Worm (Caenorhabditis elegans) whole organism, dauer: Measurements from ENCODE around the gene C18H7.1.

Experiments
- unc-62 ChIP-seq: sonication (generic microtip); optimal IDR thresholded peaks from 2 replicates; lab custom pipeline; 2017; ENCODE audit warnings: missing biosample characterization, missing genetic modification reagents, missing genetic modification characterization

The C18H7.1 gene

DNA sequence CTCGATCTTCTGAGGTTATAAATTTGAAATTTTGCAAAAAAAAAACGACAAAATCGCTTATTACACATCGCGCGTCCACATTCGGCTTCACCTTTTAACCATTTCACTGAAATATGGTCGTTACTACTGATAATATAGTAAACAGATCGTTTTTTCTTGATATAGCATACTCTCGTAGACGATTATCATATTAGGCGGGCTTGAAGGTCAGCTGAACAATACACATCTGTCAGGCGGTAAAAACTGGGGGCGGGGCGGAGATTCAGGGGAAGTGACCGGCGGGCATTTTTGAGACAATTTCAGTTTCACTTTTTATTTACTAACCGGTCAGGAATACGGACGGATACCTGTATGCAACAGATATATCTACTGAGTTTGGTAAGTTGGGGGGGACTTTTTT lies at the start of gene C18H7.1:
TSS of gene C18H7.1 (plus strand) at position 301 of the 400 bp plus-strand sequence.
- no peak for TF ChIP-seq unc-62 (GFP tag; lab: Kevin White, UChicago)

ce11 chrIV:570799-571300 lies 44.5 kb upstream of the C18H7.1 start, which contains the start of gene F56A11.5:
F56A11.5 (minus strand) TSS chrIV:570849.
- TF ChIP-seq unc-62 (GFP tag; lab: Kevin White, UChicago) = no peak

- no peak for TF ChIP-seq unc-62 (GFP tag; lab: Kevin White, UChicago)
Observed at ce11 chrIV:572487-572886, 42.9 kb upstream of the C18H7.1 start, which contains the start of gene gex-2. gex-2 (plus strand) TSS chrIV:572769.

DNA sequence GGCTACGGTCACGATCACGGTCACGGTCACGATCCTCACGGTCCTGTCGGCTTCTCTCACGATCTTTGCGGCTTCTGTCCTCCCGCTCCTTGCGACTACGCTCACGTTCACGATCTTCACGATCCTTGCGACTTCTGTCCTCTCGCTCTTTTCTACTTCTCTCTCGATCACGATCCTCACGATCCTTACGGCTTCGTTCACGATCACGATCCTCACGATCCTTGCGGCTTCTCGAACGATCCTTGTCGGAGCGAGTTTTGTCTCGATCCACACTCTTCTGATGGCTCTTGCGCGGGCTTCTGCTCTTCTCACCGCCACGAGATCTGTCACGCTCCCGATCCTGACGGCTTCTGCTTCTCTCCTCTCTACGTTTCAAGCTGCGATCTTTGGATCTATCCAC lies 34.8 kb upstream of the C18H7.1 start:
- TF ChIP-seq unc-62 (GFP tag; lab: Kevin White, UChicago) = no peak

- no peak for TF ChIP-seq unc-62 (GFP tag; lab: Kevin White, UChicago)
Observed at ce11 chrIV:582130-582529, 33.2 kb upstream of the C18H7.1 start, which contains the start of gene F56A11.6. F56A11.6 (minus strand) TSS chrIV:582230.

ce11 chrIV:584039-584438 lies 31.3 kb upstream of the C18H7.1 start:
- TF ChIP-seq unc-62 (GFP tag; lab: Kevin White, UChicago) = no peak

ce11 chrIV:587729-588128 lies 27.6 kb upstream of the C18H7.1 start, which contains the start of gene C18H7.12:
C18H7.12 (minus strand) TSS chrIV:587829.
- TF ChIP-seq unc-62 (GFP tag; lab: Kevin White, UChicago) = no peak

DNA sequence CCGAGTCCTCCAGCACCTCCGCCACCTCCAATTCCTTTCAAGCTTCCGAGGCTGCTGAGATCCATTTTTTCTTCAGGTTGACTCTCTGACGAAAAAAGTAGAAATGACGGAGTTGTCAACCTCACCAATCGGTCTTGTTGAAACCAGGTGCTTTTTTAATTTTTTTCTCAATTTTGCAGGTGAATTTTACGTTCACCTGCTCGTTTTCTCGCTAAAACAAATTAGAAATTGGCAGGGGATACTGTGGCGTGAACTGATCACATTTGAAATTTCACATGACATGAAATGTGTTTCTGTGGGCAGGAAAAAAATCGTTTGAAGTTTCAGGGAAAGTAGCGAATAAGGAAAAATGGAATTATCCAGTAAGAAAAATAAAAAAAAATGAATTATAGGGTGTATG lies 23.0 kb upstream of the C18H7.1 start, which contains the start of gene C18H7.6:
TSS of gene C18H7.6 (minus strand) at position 104 of the 400 bp plus-strand sequence.
- no peak for TF ChIP-seq unc-62 (GFP tag; lab: Kevin White, UChicago)

- TF ChIP-seq unc-62 (GFP tag; lab: Kevin White, UChicago) = no peak
Observed at ce11 chrIV:593029-593428, 22.3 kb upstream of the C18H7.1 start, which contains the start of gene C18H7.4. C18H7.4 (plus strand) TSS chrIV:593329.

DNA sequence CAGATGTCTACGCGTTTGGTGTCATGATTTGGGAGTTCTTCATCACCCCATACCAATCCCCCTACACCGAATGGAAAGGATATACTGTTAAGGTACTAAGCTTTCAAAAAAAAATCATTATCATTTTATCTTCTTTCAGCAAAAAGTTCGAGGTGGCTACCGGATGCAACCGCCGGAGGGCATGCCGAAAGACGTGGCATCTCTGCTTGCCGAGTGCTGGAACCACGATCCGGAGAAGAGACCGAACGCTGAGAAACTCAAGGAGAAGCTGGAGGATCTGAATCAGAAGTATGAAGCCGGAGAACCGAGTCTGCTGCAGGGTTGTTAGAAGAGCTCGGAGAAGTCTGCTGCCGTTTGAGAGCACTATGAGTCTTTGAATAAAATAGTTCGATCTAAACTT lies 20.5 kb upstream of the C18H7.1 start:
- no peak for TF ChIP-seq unc-62 (GFP tag; lab: Kevin White, UChicago)

DNA sequence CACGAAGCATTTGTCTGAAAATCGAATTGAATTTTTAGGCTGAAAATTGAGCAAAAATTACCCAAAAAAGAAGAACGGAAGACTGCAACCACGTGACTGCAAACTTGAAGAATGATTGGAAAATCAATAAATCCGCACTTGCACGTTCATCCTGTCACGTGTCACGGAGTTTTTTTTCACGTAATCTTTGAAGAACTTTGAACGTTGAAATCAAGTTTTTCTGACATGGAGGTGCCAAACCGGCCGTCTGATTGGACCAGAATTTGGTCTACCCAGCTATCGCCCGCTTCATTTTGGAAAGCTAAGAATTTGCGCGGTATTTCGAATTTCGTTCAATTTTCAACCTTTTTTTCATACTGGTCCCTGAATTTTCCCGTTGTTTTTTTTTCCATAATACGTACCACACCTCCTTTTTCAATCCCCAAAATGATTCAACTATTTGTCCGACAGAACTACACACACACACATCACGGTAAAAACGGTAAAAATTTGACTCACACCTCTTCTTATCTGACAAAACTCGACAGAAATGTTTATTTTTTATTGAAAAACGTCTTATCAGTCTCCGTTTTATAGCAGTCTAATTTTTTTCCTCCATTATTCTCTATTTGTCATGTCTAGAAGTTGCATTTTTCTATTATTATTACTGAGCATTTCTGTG lies 18.9 kb upstream of the C18H7.1 start, which contains the start of the genes C18H7.7 and C18H7.11:
TSS of gene C18H7.7 (minus strand) at position 101 of the 661 bp plus-strand sequence.
TSS of gene C18H7.11 (plus strand) at position 611 of the 661 bp plus-strand sequence.
- no peak for TF ChIP-seq unc-62 (GFP tag; lab: Kevin White, UChicago)

DNA sequence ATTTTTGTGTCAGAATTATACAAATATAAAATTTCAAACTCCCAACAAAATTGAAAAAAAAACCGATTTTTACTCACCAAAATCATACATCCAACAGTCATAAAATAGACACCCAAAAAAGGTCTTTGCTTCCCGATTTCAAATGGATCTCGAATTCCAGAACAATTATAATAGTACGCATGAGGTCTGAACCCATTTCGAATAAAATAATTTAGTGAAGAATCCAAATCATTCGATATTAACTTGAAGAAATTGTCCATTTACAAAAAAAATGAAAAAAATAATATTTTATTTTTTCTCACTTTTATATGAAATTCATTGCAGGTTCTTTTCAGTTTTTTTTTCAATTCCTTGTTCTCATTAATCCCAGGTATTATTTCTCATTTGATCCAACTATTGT lies 13.7 kb upstream of the C18H7.1 start, which contains the start of gene srt-59:
TSS of gene srt-59 (minus strand) at position 101 of the 400 bp plus-strand sequence.
- no peak for TF ChIP-seq unc-62 (GFP tag; lab: Kevin White, UChicago)

- TF ChIP-seq unc-62 (GFP tag; lab: Kevin White, UChicago) = no peak
Observed at ce11 chrIV:603543-603942, 11.8 kb upstream of the C18H7.1 start, which contains the start of gene prmt-4. prmt-4 (minus strand) TSS chrIV:603643.

DNA sequence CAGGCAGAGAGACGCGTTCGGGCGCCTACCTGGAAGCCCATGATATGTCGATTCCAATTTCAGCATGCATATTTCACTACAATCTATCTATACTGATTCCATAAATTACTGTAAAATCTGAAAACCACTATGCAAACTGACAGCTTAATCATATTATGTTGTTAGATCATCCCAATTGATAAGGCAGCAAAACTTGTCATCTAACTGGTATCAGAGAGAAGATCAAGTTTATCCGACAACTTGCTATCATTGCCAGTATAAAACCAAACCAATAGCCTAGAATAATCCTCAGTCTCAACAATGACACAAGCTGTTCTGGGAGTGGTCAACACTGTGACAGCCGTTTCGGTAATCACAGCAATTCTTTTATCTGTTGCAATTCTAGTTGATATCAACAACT lies 11.2 kb upstream of the C18H7.1 start, which contains the start of gene col-102:
TSS of gene col-102 (plus strand) at position 301 of the 400 bp plus-strand sequence.
- TF ChIP-seq unc-62 (GFP tag; lab: Kevin White, UChicago) = no peak

DNA sequence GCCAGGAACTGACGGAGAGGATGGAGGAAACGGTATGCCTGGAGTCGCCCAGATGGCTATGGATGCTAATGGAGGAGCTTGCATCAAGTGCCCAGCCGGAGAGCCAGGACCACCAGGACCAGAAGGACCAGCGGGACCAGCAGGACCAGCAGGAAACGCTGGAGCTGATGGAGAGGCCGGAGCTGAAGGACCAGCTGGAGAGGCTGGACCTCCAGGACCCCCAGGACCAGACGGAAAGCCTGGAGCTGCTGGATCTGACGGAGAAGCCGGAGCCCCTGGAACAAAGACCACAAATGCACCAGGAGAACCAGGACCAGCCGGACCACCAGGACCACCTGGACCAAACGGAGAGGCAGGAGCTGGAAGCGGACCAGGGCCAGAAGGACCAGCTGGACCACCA lies 10.5 kb upstream of the C18H7.1 start:
- TF ChIP-seq unc-62 (GFP tag; lab: Kevin White, UChicago) = no peak

ce11 chrIV:605431-605830 lies 9.9 kb upstream of the C18H7.1 start:
- TF ChIP-seq unc-62 (GFP tag; lab: Kevin White, UChicago) = no peak
